Fruit fly (Drosophila melanogaster) whole organism, prepupa: ENCODE results near the gene Ctl1.

Experiments
- Blimp-1 ChIP-seq: fragments of 200-800 bp; sonication (Bioruptor generic); optimal IDR thresholded peaks from 3 replicates; lab custom pipeline; 2017; ENCODE audit warnings: missing biosample characterization, missing genetic modification characterization, mild to moderate bottlenecking, moderate library complexity, missing genetic modification reagents
- CG10669 ChIP-seq: fragments of 200-800 bp; sonication (Bioruptor generic); optimal IDR thresholded peaks from 3 replicates; lab custom pipeline; 2018; ENCODE audit warnings: missing biosample characterization, mild to moderate bottlenecking, missing genetic modification characterization, moderate library complexity
- CG11294 ChIP-seq: fragments of 200-800 bp; sonication (Bioruptor generic); IDR thresholded peaks from 2 replicates; pipeline ENCODE4 v1.3.6; 2022; ENCODE audit warnings: missing biosample characterization, missing genetic modification characterization
- CG11762 ChIP-seq: fragments of 200-800 bp; sonication (Bioruptor generic); optimal IDR thresholded peaks from 3 replicates; lab custom pipeline; 2016; ENCODE audit warnings: missing biosample characterization, missing genetic modification characterization; ENCODE audit not compliant: insufficient read depth
- CG11902 ChIP-seq: fragments of 200-800 bp; sonication (Bioruptor generic); optimal IDR thresholded peaks from 3 replicates; lab custom pipeline; 2016; ENCODE audit warnings: missing biosample characterization, missing genetic modification characterization
- CG15336 ChIP-seq: fragments of 200-800 bp; sonication (Bioruptor generic); IDR thresholded peaks from 2 replicates; pipeline ENCODE4 v1.3.6; 2022; ENCODE audit warnings: missing biosample characterization, missing genetic modification characterization
- CG16779 ChIP-seq: fragments of 200-800 bp; sonication (Bioruptor generic); optimal IDR thresholded peaks from 3 replicates; lab custom pipeline; 2017; ENCODE audit warnings: missing biosample characterization, mild to moderate bottlenecking, missing genetic modification characterization
- CG3032 ChIP-seq: fragments of 200-800 bp; optimal IDR thresholded peaks from 2 replicates; lab custom pipeline; 2019; ENCODE audit warnings: missing biosample characterization, mild to moderate bottlenecking, missing genetic modification characterization, moderate library complexity
- CG31627 ChIP-seq: fragments of 200-800 bp; sonication (Bioruptor generic); optimal IDR thresholded peaks from 3 replicates; lab custom pipeline; 2016; ENCODE audit warnings: missing biosample characterization, missing genetic modification characterization
- CG32006 ChIP-seq: fragments of 200-800 bp; sonication (Bioruptor generic); optimal IDR thresholded peaks from 3 replicates; lab custom pipeline; 2017; ENCODE audit warnings: missing biosample characterization, mild to moderate bottlenecking, missing genetic modification characterization
- CG34406 ChIP-seq: fragments of 200-800 bp; sonication (Bioruptor generic); optimal IDR thresholded peaks from 3 replicates; lab custom pipeline; 2016; ENCODE audit warnings: missing biosample characterization, missing genetic modification characterization
- CG6276 ChIP-seq: fragments of 200-800 bp; sonication (Bioruptor generic); optimal IDR thresholded peaks from 2 replicates; lab custom pipeline; 2017; ENCODE audit warnings: missing biosample characterization, mild to moderate bottlenecking, missing genetic modification characterization
- CG6792 ChIP-seq: fragments of 200-800 bp; sonication (Bioruptor generic); optimal IDR thresholded peaks from 3 replicates; lab custom pipeline; 2016; ENCODE audit warnings: missing biosample characterization, missing genetic modification characterization
- CG6808 ChIP-seq: fragments of 200-800 bp; sonication (Bioruptor generic); optimal IDR thresholded peaks from 3 replicates; lab custom pipeline; 2017; ENCODE audit warnings: missing biosample characterization, missing genetic modification characterization, mild to moderate bottlenecking, moderate library complexity, missing genetic modification reagents
- CG7368 ChIP-seq: fragments of 200-800 bp; sonication (Bioruptor generic); optimal IDR thresholded peaks from 3 replicates; lab custom pipeline; 2016; ENCODE audit warnings: missing biosample characterization, missing genetic modification characterization
- CG8119 ChIP-seq: fragments of 200-800 bp; sonication (Bioruptor generic); IDR thresholded peaks from 3 replicates; pipeline ENCODE4 v1.3.6; 2022; ENCODE audit warnings: missing biosample characterization, missing genetic modification characterization
- CG8632 ChIP-seq: fragments of 200-800 bp; sonication (Bioruptor generic); optimal IDR thresholded peaks from 3 replicates; lab custom pipeline; 2016; ENCODE audit warnings: missing biosample characterization, missing genetic modification characterization
- CG9139 ChIP-seq: fragments of 200-800 bp; sonication (Bioruptor generic); optimal IDR thresholded peaks from 3 replicates; lab custom pipeline; 2017; ENCODE audit warnings: missing biosample characterization, mild to moderate bottlenecking, missing genetic modification characterization
- Eip75B ChIP-seq: fragments of 200-800 bp; sonication (Bioruptor generic); optimal IDR thresholded peaks from 3 replicates; lab custom pipeline; 2016; ENCODE audit warnings: missing biosample characterization, missing genetic modification characterization
- Eip93F ChIP-seq: fragments of 200-800 bp; sonication (Bioruptor generic); optimal IDR thresholded peaks from 2 replicates; lab custom pipeline; 2016; ENCODE audit warnings: missing biosample characterization, mild to moderate bottlenecking, missing genetic modification characterization
- Ets96B ChIP-seq: fragments of 200-800 bp; optimal IDR thresholded peaks from 2 replicates; lab custom pipeline; 2019; ENCODE audit warnings: missing biosample characterization, mild to moderate bottlenecking, missing genetic modification characterization, moderate library complexity
- Gug ChIP-seq: fragments of 200-800 bp; sonication (Bioruptor generic); IDR thresholded peaks from 2 replicates; pipeline ENCODE4 v1.3.6; 2022; ENCODE audit warnings: missing biosample characterization, missing genetic modification characterization
- Hr39 ChIP-seq: fragments of 200-800 bp; sonication (Bioruptor generic); optimal IDR thresholded peaks from 2 replicates; lab custom pipeline; 2016; ENCODE audit warnings: missing biosample characterization, missing genetic modification characterization
- Hr4 ChIP-seq: fragments of 200-800 bp; sonication (Bioruptor generic); optimal IDR thresholded peaks from 3 replicates; lab custom pipeline; 2016; ENCODE audit warnings: missing biosample characterization, missing genetic modification characterization
- Lpt ChIP-seq: fragments of 200-800 bp; sonication (Bioruptor generic); optimal IDR thresholded peaks from 3 replicates; lab custom pipeline; 2016; ENCODE audit warnings: missing biosample characterization, missing genetic modification characterization
- Met ChIP-seq: fragments of 200-800 bp; sonication (Bioruptor generic); optimal IDR thresholded peaks from 3 replicates; lab custom pipeline; 2016; ENCODE audit warnings: missing biosample characterization, missing genetic modification characterization
- OdsH ChIP-seq: fragments of 200-800 bp; sonication (Bioruptor generic); optimal IDR thresholded peaks from 3 replicates; lab custom pipeline; 2016; ENCODE audit warnings: missing biosample characterization, missing genetic modification characterization
- Smox ChIP-seq: fragments of 200-800 bp; sonication (Bioruptor generic); optimal IDR thresholded peaks from 3 replicates; lab custom pipeline; 2016; ENCODE audit warnings: missing biosample characterization, missing genetic modification characterization
- Sox102F ChIP-seq: fragments of 200-800 bp; sonication (Bioruptor generic); optimal IDR thresholded peaks from 2 replicates; lab custom pipeline; 2016; ENCODE audit warnings: missing biosample characterization, mild to moderate bottlenecking, missing genetic modification characterization
- Sox14 ChIP-seq: fragments of 200-800 bp; sonication (Bioruptor generic); optimal IDR thresholded peaks from 3 replicates; lab custom pipeline; 2016; ENCODE audit warnings: missing biosample characterization, missing genetic modification characterization
- Sox15 ChIP-seq: fragments of 200-800 bp; sonication (Bioruptor generic); optimal IDR thresholded peaks from 3 replicates; lab custom pipeline; 2016; ENCODE audit warnings: missing biosample characterization, missing genetic modification characterization
- acj6 ChIP-seq: fragments of 200-800 bp; sonication (Bioruptor generic); optimal IDR thresholded peaks from 3 replicates; lab custom pipeline; 2016; ENCODE audit warnings: missing biosample characterization, missing genetic modification characterization
- cyc ChIP-seq: fragments of 200-800 bp; sonication (Bioruptor generic); optimal IDR thresholded peaks from 3 replicates; lab custom pipeline; 2016; ENCODE audit warnings: missing biosample characterization, missing genetic modification characterization
- dac ChIP-seq: fragments of 200-800 bp; sonication (Bioruptor generic); optimal IDR thresholded peaks from 2 replicates; lab custom pipeline; 2017; ENCODE audit warnings: missing biosample characterization, mild to moderate bottlenecking, missing genetic modification characterization
- dsx ChIP-seq: fragments of 200-800 bp; optimal IDR thresholded peaks from 3 replicates; lab custom pipeline; 2019; ENCODE audit warnings: missing biosample characterization, mild to moderate bottlenecking, missing genetic modification characterization, moderate library complexity; ENCODE audit not compliant: poor library complexity, severe bottlenecking
- eg ChIP-seq: fragments of 200-800 bp; sonication (Bioruptor generic); IDR thresholded peaks from 3 replicates; pipeline ENCODE4 v1.3.6; 2022; ENCODE audit warnings: missing biosample characterization, missing genetic modification characterization
- esn ChIP-seq: fragments of 200-800 bp; sonication (Bioruptor generic); optimal IDR thresholded peaks from 2 replicates; lab custom pipeline; 2016; ENCODE audit warnings: missing biosample characterization, mild to moderate bottlenecking, missing genetic modification characterization, moderate library complexity
- fd59A ChIP-seq: fragments of 200-800 bp; sonication (Bioruptor generic); optimal IDR thresholded peaks from 2 replicates; lab custom pipeline; 2017; ENCODE audit warnings: missing biosample characterization, mild to moderate bottlenecking, missing genetic modification characterization, missing genetic modification reagents
- fd85E ChIP-seq: fragments of 200-800 bp; sonication (Bioruptor generic); optimal IDR thresholded peaks from 3 replicates; lab custom pipeline; 2016; ENCODE audit warnings: missing biosample characterization, missing genetic modification characterization
- fkh ChIP-seq: fragments of 200-800 bp; sonication (Bioruptor generic); optimal IDR thresholded peaks from 3 replicates; lab custom pipeline; 2017; ENCODE audit warnings: missing biosample characterization, mild to moderate bottlenecking, missing genetic modification characterization, moderate library complexity
- lz ChIP-seq: fragments of 200-800 bp; sonication (Bioruptor generic); optimal IDR thresholded peaks from 3 replicates; lab custom pipeline; 2016; ENCODE audit warnings: missing biosample characterization, missing genetic modification characterization
- net ChIP-seq: fragments of 200-800 bp; sonication (Bioruptor generic); optimal IDR thresholded peaks from 3 replicates; lab custom pipeline; 2016; ENCODE audit warnings: missing biosample characterization, missing genetic modification characterization
- pdm3 ChIP-seq: fragments of 200-800 bp; sonication (Bioruptor generic); optimal IDR thresholded peaks from 3 replicates; lab custom pipeline; 2016; ENCODE audit warnings: missing biosample characterization, missing genetic modification characterization
- salr ChIP-seq, 2 experiments: fragments of 200-800 bp; sonication (Bioruptor generic); optimal IDR thresholded peaks; 3 replicates each; lab custom pipeline; 2016 to 2018; ENCODE audit warnings: missing biosample characterization in 2 of 2, missing genetic modification characterization in 2 of 2, mild to moderate bottlenecking in 1 of 2
- svp ChIP-seq: fragments of 200-800 bp; sonication (Bioruptor generic); peaks from one replicate; lab custom pipeline; 2016; ENCODE audit warnings: missing biosample characterization, missing genetic modification characterization
- topi ChIP-seq: fragments of 200-800 bp; sonication (Bioruptor generic); optimal IDR thresholded peaks from 3 replicates; lab custom pipeline; 2016; ENCODE audit warnings: missing biosample characterization, missing genetic modification characterization
- vri ChIP-seq: fragments of 200-800 bp; sonication (Bioruptor generic); optimal IDR thresholded peaks from 3 replicates; lab custom pipeline; 2016; ENCODE audit warnings: missing biosample characterization, mild to moderate bottlenecking, missing genetic modification characterization

Gene Ctl1

dm6 chr3L:4302088-4302487, 24.3 kb downstream of the Ctl1 start (continued):
- TF ChIP-seq CG6276 (GFP tag; lab: Kevin White, UChicago), result peak; percentile 25
- TF ChIP-seq Hr39, result no peak
- no peak for TF ChIP-seq svp (GFP tag; lab: Kevin White, UChicago)
- no peak for TF ChIP-seq Eip75B (GFP tag; lab: Kevin White, UChicago)
- no peak for TF ChIP-seq Blimp-1 (GFP tag; lab: Kevin White, UChicago)
- TF ChIP-seq Ets96B (tag; lab: Kevin White, UChicago), result no peak
- TF ChIP-seq Gug (GFP tag; lab: Robert Waterston, UW), result no peak

dm6 chr3L:4304244-4304959, 26.6 kb downstream of the Ctl1 start:
- TF ChIP-seq CG3032 (peak; percentile 64), CG11762 (peak; percentile 76), net (GFP tag; lab: Kevin White, UChicago) (peak; percentile 91), CG15336 (GFP tag; lab: Robert Waterston, UW) (peak; percentile 98), dac (GFP tag; lab: Kevin White, UChicago) (peak; percentile 81), esn (peak; percentile 90), Met (GFP tag; lab: Kevin White, UChicago) (peak; percentile 91), vri (peak; percentile 63), CG6808 (peak; percentile 50), dsx (peak; percentile 73), fd85E (no peak), CG32006 (GFP tag; lab: Kevin White, UChicago) (peak; percentile 93), Sox102F (GFP tag; lab: Kevin White, UChicago) (peak; percentile 81), fd59A (GFP tag; lab: Kevin White, UChicago) (peak; percentile 59), pdm3 (GFP tag; lab: Kevin White, UChicago) (peak; percentile 90), Gug (GFP tag; lab: Robert Waterston, UW) (peak; percentile 84), OdsH (GFP tag; lab: Kevin White, UChicago) (peak; percentile 88), Eip75B (GFP tag; lab: Kevin White, UChicago) (peak; percentile 89), CG11902 (GFP tag; lab: Kevin White, UChicago) (peak; percentile 75), topi (peak; percentile 87), CG6276 (GFP tag; lab: Kevin White, UChicago) (peak; percentile 92), CG10669 (GFP tag; lab: Kevin White, UChicago) (peak; percentile 79), Sox14 (peak; percentile 89), svp (GFP tag; lab: Kevin White, UChicago) (peak; percentile 93), CG7368 (peak; percentile 79), Ets96B (tag; lab: Kevin White, UChicago) (peak; percentile 74), CG11294 (GFP tag; lab: Robert Waterston, UW) (peak; percentile 82), cyc (peak; percentile 80), CG16779 (peak; percentile 73), CG8119 (GFP tag; lab: Robert Waterston, UW) (peak; percentile 97), lz (GFP tag; lab: Kevin White, UChicago) (peak; percentile 88), CG31627 (peak; percentile 87), Sox15 (GFP tag; lab: Kevin White, UChicago) (peak; percentile 47), Lpt (GFP tag; lab: Kevin White, UChicago) (peak; percentile 92), CG8632 (GFP tag; lab: Kevin White, UChicago) (peak; percentile 84), eg (GFP tag; lab: Robert Waterston, UW) (peak; percentile 96), Hr39 (peak; percentile 89), Blimp-1 (GFP tag; lab: Kevin White, UChicago) (peak; percentile 100), Smox (GFP tag; lab: Kevin White, UChicago) (peak; percentile 90), CG9139 (GFP tag; lab: Kevin White, UChicago) (peak; percentile 39), CG6792 (peak; percentile 86), acj6 (GFP tag; lab: Kevin White, UChicago) (peak; percentile 85), fkh (no peak), CG34406 (GFP tag; lab: Kevin White, UChicago) (peak; percentile 83), Hr4 (peak; percentile 92), Eip93F (GFP tag; lab: Kevin White, UChicago) (peak; percentile 58), salr (GFP tag; optimal IDR thresholded peaks at IDR 0.05; lab: Kevin White, UChicago) (peak; percentile 21 to 81)
